Fruit fly (Drosophila melanogaster) whole organism, wandering third instar larva: ENCODE measurements around the gene Pfas.

Experiments
- Abd-B ChIP-seq: fragments of >200 bp; optimal IDR thresholded peaks from 2 replicates; lab custom pipeline; 2017; ENCODE audit warnings: missing biosample characterization, missing genetic modification characterization
- CG32264 ChIP-seq: fragments of 200-800 bp; sonication (Bioruptor generic); optimal IDR thresholded peaks from 2 replicates; lab custom pipeline; 2016; ENCODE audit warnings: missing biosample characterization, missing genetic modification characterization
- CG9705 ChIP-seq: fragments of 200-800 bp; sonication (Bioruptor generic); optimal IDR thresholded peaks from 2 replicates; lab custom pipeline; 2018; ENCODE audit warnings: missing biosample characterization, mild to moderate bottlenecking, missing genetic modification characterization
- CrebA ChIP-seq: fragments of 200-800 bp; sonication (Bioruptor generic); optimal IDR thresholded peaks from 2 replicates; lab custom pipeline; 2016; ENCODE audit warnings: missing biosample characterization, mild to moderate bottlenecking, missing genetic modification characterization, borderline replicate concordance
- Dfd ChIP-seq: fragments of >200 bp; optimal IDR thresholded peaks from 2 replicates; lab custom pipeline; 2017; ENCODE audit warnings: missing biosample characterization, missing genetic modification characterization
- Dif ChIP-seq: fragments of 200-275, 200-300 bp; sonication (Bioruptor generic); optimal IDR thresholded peaks from 2 replicates; lab custom pipeline; 2018; ENCODE audit warnings: missing biosample characterization, missing genetic modification characterization; ENCODE audit not compliant: partially characterized antibody
- GATAd ChIP-seq: sonication (Bioruptor generic); optimal IDR thresholded peaks from 2 replicates; lab custom pipeline; 2016; ENCODE audit warnings: missing biosample characterization, missing genetic modification characterization
- HLH106 ChIP-seq: fragments of 200-800 bp; optimal IDR thresholded peaks from 3 replicates; lab custom pipeline; 2019; ENCODE audit warnings: missing biosample characterization, mild to moderate bottlenecking, missing genetic modification characterization, moderate library complexity
- Hnf4 ChIP-seq: fragments of 200-800 bp; sonication (Bioruptor generic); optimal IDR thresholded peaks from 2 replicates; lab custom pipeline; 2016; ENCODE audit warnings: missing biosample characterization, mild to moderate bottlenecking, missing genetic modification characterization
- Hr78 ChIP-seq: fragments of >200 bp; optimal IDR thresholded peaks from 2 replicates; lab custom pipeline; 2017; ENCODE audit warnings: missing biosample characterization, missing genetic modification characterization
- Hr83 ChIP-seq: fragments of 200-300 bp; sonication (Bioruptor generic); optimal IDR thresholded peaks from 2 replicates; lab custom pipeline; 2016; ENCODE audit warnings: missing biosample characterization, mild to moderate bottlenecking, missing genetic modification characterization, moderate library complexity; ENCODE audit not compliant: poor library complexity, severe bottlenecking
- Jra ChIP-seq: sonication (Bioruptor generic); optimal IDR thresholded peaks from 2 replicates; lab custom pipeline; 2016; ENCODE audit warnings: missing biosample characterization, missing genetic modification characterization
- Mio ChIP-seq: sonication (Bioruptor generic); optimal IDR thresholded peaks from 2 replicates; lab custom pipeline; 2016; ENCODE audit warnings: missing biosample characterization, missing genetic modification characterization
- Myc ChIP-seq: fragments of >200 bp; optimal IDR thresholded peaks from 2 replicates; lab custom pipeline; 2017
- OdsH ChIP-seq: fragments of 200-800 bp; sonication (Bioruptor generic); optimal IDR thresholded peaks from 2 replicates; lab custom pipeline; 2016; ENCODE audit warnings: missing biosample characterization, mild to moderate bottlenecking, missing genetic modification characterization
- Rel ChIP-seq, 2 experiments: fragments of 200-800 bp; sonication (Bioruptor generic) in 1 of 2; optimal IDR thresholded peaks; 2 replicates in 1 of 2; 3 replicates in 1 of 2; lab custom pipeline; 2016 to 2019; ENCODE audit warnings: mild to moderate bottlenecking in 2 of 2, missing biosample characterization in 2 of 2, missing genetic modification characterization in 2 of 2, moderate library complexity in 1 of 2
- Sp1 ChIP-seq: fragments of 200-800 bp; sonication (Bioruptor generic); optimal IDR thresholded peaks from 3 replicates; lab custom pipeline; 2019; ENCODE audit warnings: missing biosample characterization, mild to moderate bottlenecking, missing genetic modification characterization, moderate library complexity
- Vsx2 ChIP-seq: fragments of 200-300, 225-300 bp; sonication (Bioruptor generic); optimal IDR thresholded peaks from 2 replicates; lab custom pipeline; 2018; ENCODE audit warnings: missing biosample characterization, missing genetic modification characterization; ENCODE audit not compliant: partially characterized antibody
- br ChIP-seq: fragments of 200-800 bp; sonication (Bioruptor generic); optimal IDR thresholded peaks from 2 replicates; lab custom pipeline; 2016; ENCODE audit warnings: missing biosample characterization, missing genetic modification characterization
- brk ChIP-seq: fragments of 200-800 bp; sonication (Bioruptor generic); optimal IDR thresholded peaks from 2 replicates; lab custom pipeline; 2016; ENCODE audit warnings: missing biosample characterization, mild to moderate bottlenecking, missing genetic modification characterization
- dmrt93B ChIP-seq: fragments of 200-800 bp; sonication (Bioruptor generic); optimal IDR thresholded peaks from 2 replicates; lab custom pipeline; 2018; ENCODE audit warnings: missing biosample characterization, mild to moderate bottlenecking, missing genetic modification characterization
- dsf ChIP-seq: sonication (Bioruptor generic); optimal IDR thresholded peaks from 2 replicates; lab custom pipeline; 2016; ENCODE audit warnings: missing biosample characterization, missing genetic modification characterization, borderline replicate concordance
- ey ChIP-seq: fragments of 200-800 bp; sonication (Bioruptor generic); optimal IDR thresholded peaks from 2 replicates; lab custom pipeline; 2016; ENCODE audit warnings: missing biosample characterization, missing genetic modification characterization
- foxo ChIP-seq, 2 experiments: fragments of 200-800 bp; sonication (Bioruptor generic); optimal IDR thresholded peaks; 2 replicates in 1 of 2; 3 replicates in 1 of 2; lab custom pipeline; 2016 to 2017; ENCODE audit warnings: missing biosample characterization in 2 of 2, missing genetic modification characterization in 2 of 2
- fru ChIP-seq: fragments of 200-800 bp; sonication (Bioruptor generic); optimal IDR thresholded peaks from 3 replicates; lab custom pipeline; 2016; ENCODE audit warnings: missing biosample characterization, mild to moderate bottlenecking, missing genetic modification characterization
- h ChIP-seq: fragments of 200-800 bp; sonication (Bioruptor generic); optimal IDR thresholded peaks from 3 replicates; lab custom pipeline; 2016; ENCODE audit warnings: missing biosample characterization, mild to moderate bottlenecking, missing genetic modification characterization
- jim ChIP-seq: fragments of 175-275, 200-325 bp; sonication (Bioruptor generic); optimal IDR thresholded peaks from 2 replicates; lab custom pipeline; 2016; ENCODE audit warnings: missing biosample characterization, mild to moderate bottlenecking, missing genetic modification characterization
- lola ChIP-seq: fragments of >200 bp; optimal IDR thresholded peaks from 2 replicates; lab custom pipeline; 2017; ENCODE audit warnings: missing biosample characterization, missing genetic modification characterization
- pan ChIP-seq: fragments of >200 bp; optimal IDR thresholded peaks from 2 replicates; lab custom pipeline; 2017
- psq ChIP-seq: fragments of 200-800 bp; sonication (Bioruptor generic); optimal IDR thresholded peaks from 3 replicates; lab custom pipeline; 2017; ENCODE audit warnings: missing biosample characterization, mild to moderate bottlenecking, missing genetic modification characterization, moderate library complexity
- rgr ChIP-seq: fragments of 200-800 bp; sonication (Bioruptor generic); optimal IDR thresholded peaks from 3 replicates; lab custom pipeline; 2016; ENCODE audit warnings: missing biosample characterization, mild to moderate bottlenecking, missing genetic modification characterization
- sage ChIP-seq: fragments of 200-800 bp; sonication (Bioruptor generic); optimal IDR thresholded peaks from 2 replicates; lab custom pipeline; 2016; ENCODE audit warnings: missing biosample characterization, mild to moderate bottlenecking, missing genetic modification characterization
- sv ChIP-seq: fragments of 200-800 bp; sonication (Bioruptor generic); optimal IDR thresholded peaks from 3 replicates; lab custom pipeline; 2016; ENCODE audit warnings: missing biosample characterization, missing genetic modification characterization
- usp ChIP-seq: fragments of >200 bp; optimal IDR thresholded peaks from 2 replicates; lab custom pipeline; 2017; ENCODE audit warnings: missing biosample characterization, missing genetic modification characterization
- woc ChIP-seq: sonication (Bioruptor generic); optimal IDR thresholded peaks from 2 replicates; lab custom pipeline; 2016; ENCODE audit warnings: missing biosample characterization, mild to moderate bottlenecking, missing genetic modification characterization

The Pfas gene

DNA sequence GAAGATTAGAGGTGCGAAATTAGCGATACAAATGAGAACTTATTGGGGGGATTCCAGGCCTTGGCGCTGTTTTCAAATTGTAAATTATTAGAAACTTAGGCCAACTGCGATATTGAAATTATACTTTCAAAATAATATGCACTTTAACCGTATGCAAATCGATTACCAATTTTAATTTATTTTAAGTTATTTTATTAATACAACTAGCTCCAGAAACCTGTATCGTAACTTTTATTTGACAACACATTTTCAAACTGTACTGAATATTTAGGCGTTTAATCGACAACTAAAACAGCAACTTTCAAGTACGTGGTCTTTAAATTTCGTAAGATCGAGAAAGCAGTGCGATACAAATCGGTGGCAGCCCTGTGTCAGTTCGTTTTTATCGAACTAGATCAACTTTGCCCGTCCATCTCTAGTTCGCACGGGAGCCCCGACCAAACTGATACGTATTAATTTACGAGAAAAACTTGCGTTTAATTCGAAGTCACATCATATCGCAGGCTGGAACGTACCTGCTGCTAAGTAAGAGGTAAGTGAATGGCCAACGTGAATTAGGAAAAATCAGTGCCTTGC lies 24.9 kb upstream of the Pfas start, which contains the start of the genes CG9154 and Kr-h2 (continued):
- no peak for TF ChIP-seq Dif
- TF ChIP-seq Myc (lab: Kevin White, UChicago): peak; percentile 49
- TF ChIP-seq woc (GFP tag; lab: Kevin White, UChicago): no peak
- no peak for TF ChIP-seq ey (GFP tag; lab: Kevin White, UChicago)
- no peak for TF ChIP-seq Vsx2 (GFP tag; lab: Kevin White, UChicago)
- TF ChIP-seq jim (GFP tag; lab: Kevin White, UChicago): no peak
- no peak for TF ChIP-seq OdsH (GFP tag; lab: Kevin White, UChicago)
- peak; percentile 11 for TF ChIP-seq Jra (GFP tag; lab: Kevin White, UChicago)

DNA sequence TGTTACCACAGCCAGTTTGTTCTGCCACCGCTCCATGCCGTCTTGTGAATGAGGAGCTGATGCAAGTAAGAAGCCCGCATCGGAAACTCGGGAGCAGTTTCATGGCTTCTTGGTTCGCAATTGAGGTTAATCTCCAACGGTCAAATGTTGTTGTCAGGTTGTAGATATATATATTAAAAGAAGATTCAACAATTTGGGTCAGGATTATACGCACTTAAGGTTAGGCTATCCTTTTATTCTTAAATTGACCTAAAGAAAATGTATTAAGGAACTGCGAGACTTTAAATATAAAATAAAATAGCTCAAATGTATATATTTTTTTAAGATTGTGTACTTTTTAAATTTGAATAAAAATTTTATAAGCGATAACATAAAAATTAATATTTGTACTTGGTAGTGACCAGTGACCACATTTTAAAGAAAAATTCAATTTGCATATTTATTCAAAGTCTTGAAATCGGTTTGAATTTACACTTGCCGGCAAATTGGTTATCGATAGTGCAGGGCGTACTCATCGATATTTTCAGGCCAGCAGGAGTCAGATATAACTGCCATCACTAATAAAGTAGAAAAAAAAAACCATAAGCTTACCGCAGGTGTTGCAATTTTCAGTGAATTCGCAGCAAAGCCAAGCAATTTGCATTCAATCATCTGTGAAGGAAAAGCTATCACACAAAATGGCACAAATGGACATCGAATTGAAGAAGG lies 22.8 kb upstream of the Pfas start, which contains the start of the genes CG9150 and Pfdn1:
TSS of gene CG9150 (minus strand) at position 51 of the 708 bp plus-strand sequence.
TSS of gene Pfdn1 (plus strand) at position 536 of the 708 bp plus-strand sequence.
- TF ChIP-seq foxo (GFP tag; optimal IDR thresholded peaks at IDR 0.05; lab: Kevin White, UChicago): no peak
- peak; percentile 71 for TF ChIP-seq Hr83 (GFP tag; lab: Kevin White, UChicago)
- no peak for TF ChIP-seq pan (lab: Kevin White, UChicago)
- TF ChIP-seq Hnf4: peak; percentile 33
- TF ChIP-seq sv (GFP tag; lab: Kevin White, UChicago): no peak
- TF ChIP-seq psq (GFP tag; lab: Kevin White, UChicago): no peak
- TF ChIP-seq h: peak; percentile 11

DNA sequence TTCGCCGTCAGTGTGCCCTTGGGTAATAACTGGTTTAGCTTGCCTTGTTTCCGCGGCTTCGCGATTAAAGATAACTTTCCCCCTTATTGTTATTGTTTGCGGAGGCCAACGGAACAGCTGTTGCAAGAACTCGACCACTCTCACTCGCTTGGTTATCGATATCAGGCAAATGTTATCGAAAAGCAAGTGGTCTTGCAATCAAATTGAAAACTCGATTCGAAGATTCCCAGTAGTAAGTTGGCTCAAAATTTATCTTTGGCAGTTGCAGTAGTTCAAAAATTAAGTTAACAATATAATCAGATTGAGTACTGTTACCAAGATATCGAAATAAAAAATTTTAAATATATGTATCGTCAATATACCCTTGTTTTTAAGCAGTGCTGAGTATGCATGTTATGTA lies 20.0 kb upstream of the Pfas start, which contains the start of the genes Fbw5 and CG9147:
TSS of gene Fbw5 (minus strand) at position 131 of the 400 bp plus-strand sequence.
TSS of gene CG9147 (plus strand) at position 175 of the 400 bp plus-strand sequence.
- TF ChIP-seq CG32264 (GFP tag; lab: Kevin White, UChicago): peak; percentile 100
- no peak for TF ChIP-seq Dfd (GFP tag; lab: Kevin White, UChicago)
- peak; percentile 100 for TF ChIP-seq br
- peak; percentile 100 for TF ChIP-seq HLH106
- TF ChIP-seq Myc (lab: Kevin White, UChicago): no peak
- no peak for TF ChIP-seq Hr78 (GFP tag; lab: Kevin White, UChicago)
- peak; percentile 100 for TF ChIP-seq Sp1 (GFP tag; lab: Kevin White, UChicago)
- peak; percentile 96 for TF ChIP-seq CG9705
- peak; percentile 99 for TF ChIP-seq psq (GFP tag; lab: Kevin White, UChicago)
- peak; percentile 99 for TF ChIP-seq Rel (GFP tag; optimal IDR thresholded peaks at IDR 0.05; lab: Kevin White, UChicago)
- TF ChIP-seq Rel (tag; optimal IDR thresholded peaks at IDR 0.05; lab: Kevin White, UChicago): peak; percentile 94
- TF ChIP-seq fru (GFP tag; lab: Kevin White, UChicago): peak; percentile 99
- peak; percentile 95 for TF ChIP-seq Mio (GFP tag; lab: Kevin White, UChicago)
- TF ChIP-seq dmrt93B: peak; percentile 99
- peak; percentile 74 for TF ChIP-seq jim (GFP tag; lab: Kevin White, UChicago)
- no peak for TF ChIP-seq lola (GFP tag; lab: Kevin White, UChicago)
- no peak for TF ChIP-seq CrebA (GFP tag; lab: Kevin White, UChicago)
- TF ChIP-seq GATAd (GFP tag; lab: Kevin White, UChicago): peak; percentile 96
- peak; percentile 100 for TF ChIP-seq woc (GFP tag; lab: Kevin White, UChicago)
- no peak for TF ChIP-seq usp (GFP tag; lab: Kevin White, UChicago)
- TF ChIP-seq foxo (GFP tag; optimal IDR thresholded peaks at IDR 0.05; lab: Kevin White, UChicago): peak; percentile 99 to 100
- TF ChIP-seq sage (GFP tag; lab: Kevin White, UChicago): peak; percentile 99
- TF ChIP-seq sv (GFP tag; lab: Kevin White, UChicago): peak; percentile 100
- TF ChIP-seq Abd-B (GFP tag; lab: Kevin White, UChicago): no peak
- peak; percentile 98 for TF ChIP-seq Hr83 (GFP tag; lab: Kevin White, UChicago)
- TF ChIP-seq pan (lab: Kevin White, UChicago): no peak
- peak; percentile 100 for TF ChIP-seq rgr (GFP tag; lab: Kevin White, UChicago)
- peak; percentile 97 for TF ChIP-seq dsf (GFP tag; lab: Kevin White, UChicago)
- no peak for TF ChIP-seq brk (GFP tag; lab: Kevin White, UChicago)
- TF ChIP-seq OdsH (GFP tag; lab: Kevin White, UChicago): peak; percentile 100
- peak; percentile 100 for TF ChIP-seq Hnf4
- peak; percentile 100 for TF ChIP-seq ey (GFP tag; lab: Kevin White, UChicago)
- peak; percentile 100 for TF ChIP-seq h
- peak; percentile 98 for TF ChIP-seq Jra (GFP tag; lab: Kevin White, UChicago)
- TF ChIP-seq, all 38 proteins: peak for 24
